Fruit fly (Drosophila melanogaster): ENCODE data around the gene Tango1.

Gene Tango1

DNA sequence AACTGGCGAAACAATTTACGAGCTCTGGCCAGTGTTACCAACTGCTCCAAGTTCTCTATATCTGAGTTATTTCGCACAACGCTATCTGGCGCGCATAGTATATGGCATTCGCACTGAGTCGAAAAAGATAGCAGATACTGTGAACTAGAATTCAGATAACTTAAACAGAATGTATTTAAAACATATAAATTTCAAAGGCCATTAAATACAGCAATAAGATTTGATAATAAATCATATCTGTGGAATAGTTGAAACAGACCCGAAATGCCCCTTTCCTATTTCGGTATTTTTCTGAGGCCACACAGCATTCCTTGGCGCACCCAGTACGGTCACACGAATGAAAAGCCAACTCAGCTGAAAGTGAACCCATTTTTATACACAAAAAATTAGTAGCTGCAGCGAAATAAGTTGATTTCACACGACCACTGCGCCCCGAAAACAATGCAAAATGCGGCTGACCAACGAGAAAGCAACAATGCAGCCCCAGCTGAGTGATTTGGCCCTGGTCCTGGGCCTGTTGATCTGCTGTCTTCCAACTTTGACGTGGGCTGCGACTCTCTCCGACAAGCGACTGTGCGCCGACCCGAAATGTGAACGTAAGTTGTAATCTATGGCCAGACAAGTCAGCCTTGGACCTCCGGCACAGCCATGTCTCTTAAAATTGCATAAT, at the start of gene Tango1, which contains the start of gene CG31635:
TSS of gene Tango1 (plus strand) at position 304 of the 670 bp plus-strand sequence.
TSS of gene CG31635 (minus strand) at position 30 of the 670 bp plus-strand sequence.
- TF ChIP-seq CG8478 (optimal IDR thresholded peaks at IDR 0.05) (no peak), CTCF (optimal IDR thresholded peaks at IDR 0.05) (no peak)

DNA sequence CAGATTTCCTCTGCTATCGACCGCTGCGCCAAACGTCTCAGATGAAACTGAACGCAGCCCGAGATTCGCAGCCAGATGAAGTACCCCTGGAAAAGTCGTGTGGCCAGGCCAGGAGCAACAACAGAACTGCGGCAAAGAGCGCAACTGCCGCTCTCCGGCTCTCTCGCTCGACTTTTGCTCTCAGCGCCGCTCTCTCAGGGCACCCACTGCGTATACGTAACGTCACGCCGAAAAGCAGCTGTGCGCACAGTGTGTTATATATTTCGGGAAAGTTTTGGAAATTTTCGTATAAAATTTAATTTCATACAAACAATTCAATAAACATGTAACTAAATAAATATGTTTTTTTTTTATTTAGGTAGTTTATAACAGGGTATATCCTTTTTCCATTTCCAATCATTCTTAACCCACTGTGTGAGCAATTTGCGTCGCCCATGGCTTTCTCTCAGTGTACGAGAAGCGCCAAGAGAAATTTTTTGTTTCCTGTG, 48.1 kb upstream of the Tango1 start, which contains the start of gene Dpp10:
TSS of gene Dpp10 (minus strand) at position 51 of the 488 bp plus-strand sequence.
- TF ChIP-seq CTCF (optimal IDR thresholded peaks at IDR 0.05) (no peak), CG8478 (optimal IDR thresholded peaks at IDR 0.05) (no peak)

DNA sequence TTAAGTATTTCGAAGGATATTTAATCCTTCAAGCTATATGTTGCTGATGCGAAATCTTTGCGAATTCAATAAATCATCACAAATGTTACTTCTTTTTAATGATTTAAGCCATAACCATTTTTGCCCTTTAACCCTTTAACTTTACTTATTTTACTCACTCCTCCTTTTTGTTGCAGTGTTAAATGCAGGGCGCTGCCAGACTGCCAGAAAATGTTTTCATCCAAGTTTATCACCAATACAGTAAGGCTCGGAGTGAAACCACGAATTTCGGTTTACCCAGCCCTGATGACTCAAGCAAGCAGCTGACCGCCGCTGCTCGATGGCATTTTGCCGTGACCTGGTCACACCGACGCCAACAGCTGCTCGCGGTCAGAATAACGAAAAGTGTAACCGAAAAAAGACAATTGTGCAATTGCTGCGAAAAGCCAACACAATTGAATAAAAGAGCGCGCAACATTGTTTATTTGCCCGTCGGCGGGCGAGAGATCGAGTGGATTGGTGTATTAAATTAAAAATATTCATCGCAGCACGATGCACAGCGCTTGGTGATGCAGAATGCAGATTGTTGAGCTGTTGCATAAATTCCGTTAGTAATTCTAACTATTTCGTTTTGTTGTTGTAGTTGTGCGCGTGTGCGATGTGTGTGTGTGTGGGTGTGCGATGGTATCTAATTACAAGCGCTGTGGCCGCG, 38.4 kb upstream of the Tango1 start, which contains the start of gene CG11050:
TSS of gene CG11050 (plus strand) at position 329 of the 691 bp plus-strand sequence.
- peak; percentile 71 to 72 for TF ChIP-seq CTCF (optimal IDR thresholded peaks at IDR 0.05)
- no peak for TF ChIP-seq CG8478 (optimal IDR thresholded peaks at IDR 0.05)

DNA sequence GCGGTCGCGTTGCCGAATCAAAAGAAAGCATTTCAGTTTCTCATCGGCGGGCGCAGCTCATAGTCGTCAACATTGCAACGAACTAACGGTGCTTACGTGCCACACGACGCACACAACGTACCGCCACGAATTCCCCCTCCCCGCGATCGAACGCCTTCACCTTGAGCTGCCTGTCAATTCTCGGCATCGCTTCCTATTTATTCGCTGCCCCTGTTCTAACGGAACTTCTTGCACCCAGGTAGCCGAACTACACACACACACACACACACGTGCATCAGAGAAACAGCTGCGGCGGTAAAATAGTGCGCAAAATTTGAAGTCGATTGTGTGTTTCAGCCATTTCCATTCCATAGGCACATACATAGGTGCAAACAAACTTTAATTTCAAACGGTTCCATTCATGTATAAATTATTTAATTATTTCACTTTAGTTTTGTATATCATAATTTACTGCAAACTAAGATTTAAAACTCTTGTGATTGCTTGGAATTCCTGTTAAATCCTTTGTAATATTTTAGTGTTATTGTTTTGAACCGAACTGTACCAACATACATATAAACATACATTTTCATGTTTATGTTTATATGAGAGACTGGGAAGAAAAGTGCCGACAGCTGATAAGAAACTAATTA, 37.7 kb upstream of the Tango1 start:
- TF ChIP-seq CTCF (optimal IDR thresholded peaks at IDR 0.05) = no peak
- TF ChIP-seq CG8478 (optimal IDR thresholded peaks at IDR 0.05) = no peak

- TF ChIP-seq CG8478 (optimal IDR thresholded peaks at IDR 0.05) (no peak), CTCF (optimal IDR thresholded peaks at IDR 0.05) (no peak)
Observed at dm6 chr2L:6612477-6613004, 36.6 kb upstream of the Tango1 start.

dm6 chr2L:6613156-6613555, 36.0 kb upstream of the Tango1 start:
- TF ChIP-seq CTCF (optimal IDR thresholded peaks at IDR 0.05) (no peak), CG8478 (optimal IDR thresholded peaks at IDR 0.05) (no peak)

- TF ChIP-seq CG8478 (optimal IDR thresholded peaks at IDR 0.05) (no peak), CTCF (optimal IDR thresholded peaks at IDR 0.05) (no peak)
Observed at dm6 chr2L:6614229-6614935, 34.8 kb upstream of the Tango1 start.

DNA sequence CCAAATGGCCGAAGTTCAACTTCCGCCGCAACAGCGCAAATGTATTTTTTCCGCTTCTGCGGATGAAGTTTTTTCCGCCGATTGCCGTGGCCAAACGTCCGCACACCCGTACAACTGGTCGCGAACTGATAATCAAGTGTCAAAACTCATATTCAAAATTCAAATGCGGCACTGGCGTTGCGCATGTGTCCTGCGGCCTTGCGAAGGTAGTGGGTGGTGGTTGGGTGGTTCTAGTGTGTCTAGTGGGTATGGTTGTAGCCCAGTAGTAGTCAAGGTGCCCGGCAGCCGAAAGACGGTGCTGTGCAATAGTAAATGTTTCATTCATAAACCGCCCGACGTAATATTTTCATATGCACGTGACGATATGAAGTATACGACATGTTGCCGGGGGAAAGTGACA, 27.6 kb upstream of the Tango1 start, which contains the start of gene DIP-iota:
TSS of gene DIP-iota (minus strand) at position 101 of the 400 bp plus-strand sequence.
- TF ChIP-seq CG8478 (optimal IDR thresholded peaks at IDR 0.05) (no peak), CTCF (optimal IDR thresholded peaks at IDR 0.05) (no peak)

DNA sequence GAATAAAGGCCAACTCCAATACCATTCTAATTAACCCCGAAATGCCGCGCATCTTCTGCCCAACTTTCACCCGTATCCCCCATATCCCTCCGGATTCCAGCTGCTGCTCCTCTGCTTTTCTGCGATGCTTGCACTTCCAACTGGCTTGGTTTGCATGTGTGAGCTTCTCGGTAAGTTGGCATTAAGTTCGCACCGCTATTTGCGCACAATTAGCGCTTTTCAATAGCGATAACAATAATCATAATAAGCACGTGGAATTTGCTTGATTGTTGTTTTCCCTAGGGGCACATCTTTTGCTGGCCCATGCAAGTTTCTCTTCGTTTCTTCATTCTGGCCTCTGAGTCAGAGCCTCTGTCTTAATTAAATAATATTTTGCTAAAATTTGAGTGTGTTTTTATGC, 27.2 kb upstream of the Tango1 start:
- TF ChIP-seq CG8478 (optimal IDR thresholded peaks at IDR 0.05) = no peak
- no peak for TF ChIP-seq CTCF (optimal IDR thresholded peaks at IDR 0.05)

DNA sequence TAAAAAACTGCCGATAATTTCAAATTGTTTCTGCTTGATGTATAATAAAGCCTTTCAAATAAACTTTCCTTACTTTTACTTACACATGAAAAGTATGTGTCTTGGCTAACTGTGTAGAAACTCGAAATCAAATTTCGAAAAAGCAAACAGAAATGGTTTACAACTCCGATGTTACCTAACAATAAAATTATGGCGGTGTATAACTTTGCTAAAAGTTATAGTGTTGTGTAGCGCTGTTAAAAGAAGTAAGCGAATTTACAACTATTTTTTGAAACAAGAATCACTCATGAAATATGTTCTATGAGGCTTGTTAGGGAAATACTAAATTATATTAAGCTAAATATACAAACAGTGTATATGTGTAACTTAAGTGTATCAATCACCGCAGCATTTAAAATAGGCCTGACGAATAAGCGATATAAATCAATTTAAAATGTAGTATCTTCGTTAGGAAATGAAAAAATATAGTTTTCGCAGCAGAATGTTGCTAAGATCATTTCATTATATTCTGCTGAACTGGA, 26.5 kb upstream of the Tango1 start, which contains the start of gene CG34345:
TSS of gene CG34345 (plus strand) at position 471 of the 521 bp plus-strand sequence.
- TF ChIP-seq CG8478 (optimal IDR thresholded peaks at IDR 0.05) (no peak), CTCF (optimal IDR thresholded peaks at IDR 0.05) (peak; percentile 43 to 74)

DNA sequence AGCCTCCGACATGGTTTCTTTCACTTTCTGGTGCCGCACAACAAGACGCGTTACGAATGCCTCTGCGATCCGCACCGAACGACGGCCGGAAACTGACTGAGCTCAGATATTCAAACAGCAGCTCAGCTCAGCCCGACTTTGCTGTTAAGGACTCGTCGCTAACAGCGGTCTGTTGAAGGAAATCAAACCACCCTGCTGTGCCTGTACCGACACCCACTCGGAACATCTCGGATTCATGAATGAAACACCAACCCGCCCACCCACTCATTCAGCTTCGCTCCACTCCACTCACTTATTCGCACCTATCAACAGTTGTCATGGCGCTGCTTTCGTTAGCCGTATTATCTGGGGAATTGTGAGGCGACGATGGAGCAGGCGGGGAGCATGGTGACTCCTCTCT, 16.9 kb upstream of the Tango1 start, which contains the start of gene Oatp26F:
TSS of gene Oatp26F (minus strand) at position 101 of the 400 bp plus-strand sequence.
- TF ChIP-seq CG8478 (optimal IDR thresholded peaks at IDR 0.05) (no peak), CTCF (optimal IDR thresholded peaks at IDR 0.05) (no peak)

DNA sequence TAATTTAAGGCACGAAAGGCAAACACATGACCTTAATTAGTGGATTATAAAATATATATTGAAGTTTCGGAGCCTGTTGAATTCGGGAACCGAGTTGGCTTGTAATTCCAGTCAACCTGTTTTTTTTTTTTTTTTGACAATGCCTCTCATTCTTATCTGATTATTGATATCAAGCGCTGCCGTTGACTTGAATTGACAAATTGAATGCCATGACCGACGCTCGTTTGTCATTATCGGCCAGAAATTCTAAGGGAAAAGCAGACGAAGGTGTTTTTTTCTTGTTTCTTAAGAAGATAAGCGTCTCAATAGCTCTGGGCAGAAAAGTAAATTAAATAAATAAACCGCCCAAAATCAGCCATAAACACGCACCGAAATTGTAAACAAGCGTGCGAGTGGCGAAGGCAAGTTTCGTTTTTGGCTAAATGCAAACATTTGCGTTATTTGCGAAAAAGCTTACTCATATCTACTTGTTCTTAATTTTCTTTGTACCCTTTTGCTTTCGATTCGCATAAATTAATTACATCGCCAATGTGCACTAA, 5.9 kb upstream of the Tango1 start:
- TF ChIP-seq CG8478 (optimal IDR thresholded peaks at IDR 0.05) = no peak
- TF ChIP-seq CTCF (optimal IDR thresholded peaks at IDR 0.05) = no peak

dm6 chr2L:6644421-6645059, 4.6 kb upstream of the Tango1 start:
- TF ChIP-seq CG8478 (optimal IDR thresholded peaks at IDR 0.05) = no peak
- no peak for TF ChIP-seq CTCF (optimal IDR thresholded peaks at IDR 0.05)

Measured in S2 (cell line).